Fruit fly (Drosophila melanogaster) S2 (cell line): ENCODE data around the gene CG6638.

Experiments used
- CG8478 ChIP-seq: fragments of >200 bp; optimal IDR thresholded peaks from 2 replicates; lab custom pipeline; 2018
- CTCF ChIP-seq, 2 experiments: fragments of >200 bp; optimal IDR thresholded peaks; 2 replicates each; lab custom pipeline; 2018

The CG6638 gene

dm6 chr3L:8536387-8536786, 39.5 kb downstream of the CG6638 start:
- TF ChIP-seq CTCF (optimal IDR thresholded peaks at IDR 0.05; lab: Kevin White, UChicago) (no peak), CG8478 (lab: Kevin White, UChicago) (no peak)

DNA sequence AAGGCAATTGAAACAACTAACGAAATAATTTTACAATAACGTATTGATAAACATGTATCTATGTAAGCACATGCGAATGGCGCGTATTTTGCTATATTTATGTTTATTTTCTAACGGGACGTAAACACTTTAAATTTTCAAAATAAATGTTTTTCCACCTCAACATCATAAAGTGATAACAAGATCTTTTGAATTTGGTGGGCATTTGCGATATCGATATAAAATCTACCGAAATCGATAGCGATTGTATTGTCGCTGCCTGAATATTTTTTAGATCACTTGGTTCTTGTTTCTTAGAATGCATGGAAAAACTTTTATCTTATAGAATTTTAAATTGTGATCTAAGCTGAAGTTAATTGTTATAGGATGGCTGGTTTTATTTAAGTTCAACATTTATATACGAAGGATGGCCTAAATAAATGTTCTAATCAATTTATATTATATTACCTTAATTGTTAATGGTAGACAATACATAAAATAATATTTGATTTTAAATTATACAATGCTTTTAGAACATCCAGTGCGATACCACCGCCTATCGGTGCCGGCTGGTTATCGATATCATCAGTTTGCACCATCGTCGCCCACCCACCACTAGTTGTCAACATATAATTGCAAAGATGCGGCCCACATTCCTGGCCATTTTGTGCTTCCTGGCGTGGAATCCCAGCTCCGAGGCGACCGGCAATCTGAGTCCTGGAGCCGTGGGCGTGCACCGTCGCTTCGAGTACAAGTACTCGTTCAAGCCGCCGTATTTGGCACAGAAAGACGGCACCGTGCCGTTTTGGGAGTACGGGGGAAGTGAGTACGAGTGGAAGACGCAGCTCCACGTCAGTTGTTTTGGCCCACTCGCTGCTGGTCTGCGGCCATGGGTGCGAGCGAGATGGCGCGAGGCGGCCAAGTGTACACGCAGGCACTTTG, 41.2 kb downstream of the CG6638 start, which contains the start of gene ergic53:
ergic53 (plus strand) TSS at position 592 of the 921 bp plus-strand sequence.
- TF ChIP-seq CTCF (optimal IDR thresholded peaks at IDR 0.05; lab: Kevin White, UChicago) (no peak), CG8478 (lab: Kevin White, UChicago) (no peak)

DNA sequence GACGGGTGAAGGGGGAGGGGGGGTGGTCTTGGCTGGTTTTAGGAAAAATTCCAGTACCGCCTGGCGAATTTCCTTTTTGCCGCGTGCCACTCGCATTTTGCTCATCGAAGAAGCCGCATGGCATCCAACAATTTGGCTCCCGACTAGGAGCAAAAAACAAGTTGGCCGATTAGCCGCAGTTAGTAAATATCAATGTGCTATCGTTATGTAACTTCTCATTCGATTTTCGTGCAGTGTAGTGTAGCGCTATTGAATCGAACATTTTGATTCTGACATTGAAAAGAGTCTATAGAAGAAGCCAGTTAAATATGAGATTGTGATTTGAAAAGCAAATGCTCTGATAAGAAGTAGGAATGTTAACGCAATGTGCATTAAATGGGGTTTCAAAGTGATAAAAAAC, 46.2 kb downstream of the CG6638 start:
- TF ChIP-seq CTCF (optimal IDR thresholded peaks at IDR 0.05; lab: Kevin White, UChicago) (no peak), CG8478 (lab: Kevin White, UChicago) (no peak)

DNA sequence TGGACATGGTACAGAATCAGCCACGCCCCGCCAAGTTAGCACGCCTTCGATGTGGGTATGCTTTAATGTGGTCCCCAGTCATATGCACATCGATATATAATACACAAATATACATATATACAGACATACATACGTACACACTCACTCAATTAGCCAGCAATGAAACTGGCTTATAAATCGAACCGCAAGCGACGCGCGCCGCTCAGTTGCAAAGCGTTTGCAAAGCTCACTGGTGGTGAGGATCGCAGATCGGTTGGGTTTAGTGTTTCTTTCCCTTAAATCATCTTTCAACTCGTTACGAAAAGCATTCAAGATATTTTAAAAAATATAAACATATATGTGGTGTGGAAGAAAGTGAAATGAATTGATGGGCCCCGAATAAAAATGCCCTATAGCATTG, 47.3 kb downstream of the CG6638 start:
- TF ChIP-seq CG8478 (lab: Kevin White, UChicago): no peak
- TF ChIP-seq CTCF (optimal IDR thresholded peaks at IDR 0.05; lab: Kevin White, UChicago): no peak

dm6 chr3L:8527829-8528228, 48.0 kb downstream of the CG6638 start:
- TF ChIP-seq CTCF (optimal IDR thresholded peaks at IDR 0.05; lab: Kevin White, UChicago): no peak
- TF ChIP-seq CG8478 (lab: Kevin White, UChicago): no peak

DNA sequence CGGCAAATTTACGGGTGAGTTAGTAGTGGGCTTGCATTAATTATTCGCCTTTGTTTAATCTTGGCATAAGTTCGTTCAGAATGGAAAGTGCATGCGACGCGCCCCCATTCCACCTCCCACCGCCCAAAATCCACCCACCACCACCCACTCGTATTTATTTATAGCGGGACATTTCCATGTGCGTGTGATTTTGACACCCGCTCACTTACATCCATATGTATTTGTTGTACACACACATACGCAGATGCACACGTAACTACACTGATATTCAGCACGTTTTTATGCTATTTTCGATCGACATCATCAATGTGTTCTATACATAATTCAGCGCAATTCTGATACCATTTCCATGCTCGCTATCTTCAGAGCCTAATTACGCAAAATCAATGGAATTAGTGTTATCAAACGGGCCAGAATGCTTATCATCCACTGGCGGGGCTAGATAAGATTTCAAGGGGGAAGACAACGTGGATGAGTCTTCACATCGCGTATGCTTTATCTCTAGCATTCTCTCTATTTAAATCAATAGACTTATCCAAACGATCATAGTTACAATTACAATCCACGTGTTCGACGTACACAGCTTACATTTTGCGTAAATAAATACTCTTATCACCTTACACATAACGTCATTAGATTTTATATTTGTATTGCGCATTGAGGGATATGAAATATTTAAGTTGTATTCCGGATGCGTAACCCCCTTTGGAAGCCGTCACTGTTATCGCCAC, 50.0 kb downstream of the CG6638 start:
- TF ChIP-seq CTCF (optimal IDR thresholded peaks at IDR 0.05; lab: Kevin White, UChicago): no peak
- TF ChIP-seq CG8478 (lab: Kevin White, UChicago): no peak

dm6 chr3L:8524816-8525625, 50.9 kb downstream of the CG6638 start, which contains the start of the genes GstO1 and foi:
Gene GstO1 (minus strand): TSS chr3L:8524866.
Gene foi (plus strand): TSS chr3L:8525244.
- TF ChIP-seq CTCF (optimal IDR thresholded peaks at IDR 0.05; lab: Kevin White, UChicago) (peak in 1 of 2 experiments; percentile 31), CG8478 (lab: Kevin White, UChicago) (no peak)
